Worm (Caenorhabditis elegans) whole organism, early embryonic: ENCODE data around the gene R07C3.3.

Experiments
- aly-1 ChIP-seq: sonication (generic microtip); optimal IDR thresholded peaks from 2 replicates; lab custom pipeline; 2016; ENCODE audit warnings: missing genetic modification characterization, missing compliant biosample characterization
- hnd-1 ChIP-seq: sonication (generic microtip); optimal IDR thresholded peaks from 2 replicates; lab custom pipeline; 2016; ENCODE audit warnings: missing genetic modification characterization, missing compliant biosample characterization
- scrt-1 ChIP-seq: fragments of 200-800 bp; sonication (Bioruptor generic); IDR thresholded peaks from 2 replicates; pipeline ENCODE4 v1.3.6; 2022; ENCODE audit warnings: missing genetic modification characterization, missing compliant biosample characterization

ce11 chrII:950374-950773 is 11.7 kb downstream of the R07C3.3 start:
- TF ChIP-seq scrt-1 (GFP tag; lab: Robert Waterston, UW) (no peak), aly-1 (no peak), hnd-1 (tag; lab: Kevin White, UChicago) (no peak)
